Fruit fly (Drosophila melanogaster) whole organism, embryonic: Measurements from ENCODE around the gene CG31816.

Experiments
- Abd-B ChIP-seq: fragments of 200-800 bp; sonication (Bioruptor generic); optimal IDR thresholded peaks from 2 replicates; lab custom pipeline; 2018; ENCODE audit warnings: missing biosample characterization, mild to moderate bottlenecking, missing genetic modification characterization, moderate library complexity
- Bteb2 ChIP-seq: fragments of 200-800 bp; sonication (Bioruptor generic); optimal IDR thresholded peaks from 2 replicates; lab custom pipeline; 2016; ENCODE audit warnings: missing biosample characterization, missing genetic modification characterization
- CG11456 ChIP-seq: fragments of 200-800 bp; sonication (Bioruptor generic); IDR thresholded peaks from 3 replicates; pipeline ENCODE4 v1.3.6; 2022; ENCODE audit warnings: missing biosample characterization, missing genetic modification characterization
- CG11696 ChIP-seq: fragments of 200-800 bp; sonication (Bioruptor generic); IDR thresholded peaks from 2 replicates; pipeline ENCODE4 v1.3.6; 2022; ENCODE audit warnings: missing biosample characterization, missing genetic modification characterization
- CG12744 ChIP-seq: fragments of 200-800 bp; sonication (Bioruptor generic); optimal IDR thresholded peaks from 2 replicates; lab custom pipeline; 2016; ENCODE audit warnings: missing biosample characterization, missing genetic modification characterization
- CG14965 ChIP-seq: fragments of 200-800 bp; sonication (Bioruptor generic); optimal IDR thresholded peaks from 2 replicates; lab custom pipeline; 2016; ENCODE audit warnings: missing biosample characterization, missing genetic modification characterization, borderline replicate concordance
- CG17359 ChIP-seq: fragments of 200-800 bp; sonication (Bioruptor generic); optimal IDR thresholded peaks from 3 replicates; lab custom pipeline; 2018; ENCODE audit warnings: missing biosample characterization, mild to moderate bottlenecking, missing genetic modification characterization, moderate library complexity
- CG30020 ChIP-seq: fragments of 200-800 bp; optimal IDR thresholded peaks from 2 replicates; lab custom pipeline; 2019; ENCODE audit warnings: missing biosample characterization, mild to moderate bottlenecking, missing genetic modification characterization, moderate library complexity
- CG30431 ChIP-seq: fragments of 200-800 bp; sonication (Bioruptor generic); optimal IDR thresholded peaks from 2 replicates; lab custom pipeline; 2017; ENCODE audit warnings: missing biosample characterization, missing genetic modification characterization
- CG31388 ChIP-seq: fragments of 200-800 bp; sonication (Bioruptor generic); optimal IDR thresholded peaks from 2 replicates; lab custom pipeline; 2016; ENCODE audit warnings: missing biosample characterization, missing genetic modification characterization
- CG32772 ChIP-seq: fragments of 200-800 bp; sonication (Bioruptor generic); IDR thresholded peaks from 2 replicates; pipeline ENCODE4 v1.3.6; 2022; ENCODE audit warnings: missing biosample characterization, missing genetic modification characterization
- CG4360 ChIP-seq: fragments of 200-800 bp; sonication (Bioruptor generic); IDR thresholded peaks from 2 replicates; pipeline ENCODE4 v1.3.6; 2022; ENCODE audit warnings: missing biosample characterization, missing genetic modification characterization
- CG6654 ChIP-seq: fragments of 200-800 bp; sonication (Bioruptor generic); optimal IDR thresholded peaks from 2 replicates; lab custom pipeline; 2017; ENCODE audit warnings: missing biosample characterization, mild to moderate bottlenecking, missing genetic modification characterization
- CG6689 ChIP-seq: fragments of 200-800 bp; sonication (Bioruptor generic); IDR thresholded peaks from 2 replicates; pipeline ENCODE4 v1.3.6; 2022; ENCODE audit warnings: missing biosample characterization, missing genetic modification characterization
- CG7786 ChIP-seq: fragments of 200-800 bp; sonication (Bioruptor generic); optimal IDR thresholded peaks from 2 replicates; lab custom pipeline; 2016; ENCODE audit warnings: missing biosample characterization, missing genetic modification characterization
- CG8281 ChIP-seq: fragments of 200-800 bp; sonication (Bioruptor generic); optimal IDR thresholded peaks from 2 replicates; lab custom pipeline; 2018; ENCODE audit warnings: missing biosample characterization, mild to moderate bottlenecking, missing genetic modification characterization, moderate library complexity
- CG8944 ChIP-seq: fragments of 200-800 bp; sonication (Bioruptor generic); optimal IDR thresholded peaks from 3 replicates; lab custom pipeline; 2016; ENCODE audit warnings: missing biosample characterization, missing genetic modification characterization
- CG9215 ChIP-seq: fragments of 200-800 bp; sonication (Bioruptor generic); IDR thresholded peaks from 2 replicates; pipeline ENCODE4 v1.3.6; 2022; ENCODE audit warnings: missing biosample characterization, missing genetic modification characterization
- Chrac-16 ChIP-seq: fragments of 200-800 bp; sonication (Bioruptor generic); optimal IDR thresholded peaks from 3 replicates; lab custom pipeline; 2016; ENCODE audit warnings: missing biosample characterization, missing genetic modification characterization
- Dek ChIP-seq: fragments of 200-800 bp; sonication (Bioruptor generic); optimal IDR thresholded peaks from 3 replicates; lab custom pipeline; 2019; ENCODE audit warnings: missing biosample characterization, mild to moderate bottlenecking, missing genetic modification characterization, moderate library complexity
- Dll ChIP-seq: fragments of 200-800 bp; sonication (Bioruptor generic); IDR thresholded peaks from 4 replicates; pipeline ENCODE4 v1.3.6; 2022; ENCODE audit warnings: missing biosample characterization, missing genetic modification characterization; ENCODE audit not compliant: partially characterized antibody
- Doc2 ChIP-seq: fragments of 200-800 bp; sonication (Bioruptor generic); IDR thresholded peaks from 2 replicates; pipeline ENCODE4 v1.3.6; 2022; ENCODE audit warnings: missing biosample characterization, missing genetic modification characterization
- Ets65A ChIP-seq: fragments of 200-800 bp; sonication (Bioruptor generic); peaks from one replicate; lab custom pipeline; 2016; ENCODE audit warnings: missing biosample characterization, missing genetic modification characterization
- Fer2 ChIP-seq: fragments of 200-800 bp; sonication (Bioruptor generic); optimal IDR thresholded peaks from 2 replicates; lab custom pipeline; 2018; ENCODE audit warnings: missing biosample characterization, mild to moderate bottlenecking, missing genetic modification characterization, moderate library complexity
- HHEX ChIP-seq: fragments of 200-800 bp; sonication (Bioruptor generic); optimal IDR thresholded peaks from 3 replicates; lab custom pipeline; 2017; ENCODE audit warnings: missing biosample characterization, mild to moderate bottlenecking, missing genetic modification characterization, missing genetic modification reagents
- Hmx ChIP-seq: fragments of 200-800 bp; sonication (Bioruptor generic); optimal IDR thresholded peaks from 2 replicates; lab custom pipeline; 2016; ENCODE audit warnings: missing biosample characterization, missing genetic modification characterization
- Lpt ChIP-seq: fragments of >200 bp; optimal IDR thresholded peaks from 2 replicates; lab custom pipeline; 2018; ENCODE audit warnings: missing biosample characterization, missing genetic modification characterization
- NK7.1 ChIP-seq: fragments of 200-800 bp; sonication (Bioruptor generic); optimal IDR thresholded peaks from 3 replicates; lab custom pipeline; 2016; ENCODE audit warnings: missing biosample characterization, missing genetic modification characterization
- Side ChIP-seq: fragments of 200-800 bp; sonication (Bioruptor generic); optimal IDR thresholded peaks from 2 replicates; lab custom pipeline; 2016; ENCODE audit warnings: missing biosample characterization, missing genetic modification characterization
- Spps ChIP-seq: fragments of 200-800 bp; sonication (Bioruptor generic); optimal IDR thresholded peaks from 2 replicates; lab custom pipeline; 2018; ENCODE audit warnings: missing biosample characterization, mild to moderate bottlenecking, missing genetic modification characterization
- TFAM ChIP-seq: fragments of 200-800 bp; sonication (Bioruptor generic); optimal IDR thresholded peaks from 2 replicates; lab custom pipeline; 2017; ENCODE audit warnings: missing biosample characterization, missing genetic modification characterization, inconsistent platforms
- Trl ChIP-seq, 3 experiments: fragments of >200 bp in 2 of 3; fragments of 200-800 bp in 1 of 3; sonication (Bioruptor generic) in 1 of 3; optimal IDR thresholded peaks; 2 replicates in 1 of 3; 3 replicates in 2 of 3; lab custom pipeline; 2016 to 2017; ENCODE audit warnings: missing biosample characterization in 1 of 3, missing genetic modification characterization in 1 of 3
- ac ChIP-seq: fragments of 200-800 bp; sonication (Bioruptor generic); optimal IDR thresholded peaks from 3 replicates; lab custom pipeline; 2017; ENCODE audit warnings: missing biosample characterization, mild to moderate bottlenecking, missing genetic modification characterization
- crol ChIP-seq: fragments of 200-800 bp; sonication (Bioruptor generic); IDR thresholded peaks from 2 replicates; pipeline ENCODE4 v1.3.6; 2022; ENCODE audit warnings: missing biosample characterization, missing genetic modification characterization
- dpn ChIP-seq, 2 experiments: fragments of 200-800 bp; sonication (Bioruptor generic); optimal IDR thresholded peaks; 3 replicates each; lab custom pipeline; 2016; ENCODE audit warnings: missing biosample characterization in 2 of 2, missing genetic modification characterization in 2 of 2
- emc ChIP-seq: fragments of 200-800 bp; sonication (Bioruptor generic); optimal IDR thresholded peaks from 2 replicates; lab custom pipeline; 2016; ENCODE audit warnings: missing biosample characterization, missing genetic modification characterization
- gsb ChIP-seq: fragments of 200-800 bp; sonication (Bioruptor generic); IDR thresholded peaks from 2 replicates; pipeline ENCODE4 v1.3.6; 2022; ENCODE audit warnings: missing biosample characterization, missing genetic modification characterization
- gsb-n ChIP-seq: fragments of 200-800 bp; sonication (Bioruptor generic); optimal IDR thresholded peaks from 3 replicates; lab custom pipeline; 2018; ENCODE audit warnings: missing biosample characterization, mild to moderate bottlenecking, missing genetic modification characterization
- ind ChIP-seq: fragments of 200-800 bp; sonication (Bioruptor generic); optimal IDR thresholded peaks from 3 replicates; lab custom pipeline; 2016; ENCODE audit warnings: missing biosample characterization, missing genetic modification characterization
- jumu ChIP-seq: fragments of 200-800 bp; sonication (Bioruptor generic); optimal IDR thresholded peaks from 3 replicates; lab custom pipeline; 2016; ENCODE audit warnings: missing biosample characterization, missing genetic modification characterization
- lmd ChIP-seq: fragments of 200-800 bp; sonication (Bioruptor generic); IDR thresholded peaks from 2 replicates; pipeline ENCODE4 v1.3.6; 2022; ENCODE audit warnings: missing biosample characterization, missing genetic modification characterization
- mirr ChIP-seq: fragments of 200-800 bp; sonication (Bioruptor generic); optimal IDR thresholded peaks from 3 replicates; lab custom pipeline; 2018; ENCODE audit warnings: missing biosample characterization, mild to moderate bottlenecking, missing genetic modification characterization
- oc ChIP-seq: fragments of 200-800 bp; sonication (Bioruptor generic); optimal IDR thresholded peaks from 2 replicates; lab custom pipeline; 2018; ENCODE audit warnings: missing biosample characterization, mild to moderate bottlenecking, missing genetic modification characterization, moderate library complexity
- odd ChIP-seq: fragments of 200-800 bp; sonication (Bioruptor generic); optimal IDR thresholded peaks from 2 replicates; lab custom pipeline; 2017; ENCODE audit warnings: missing biosample characterization, mild to moderate bottlenecking, missing genetic modification characterization
- sc ChIP-seq, 3 experiments: fragments of >200 bp in 2 of 3; fragments of 200-800 bp in 1 of 3; sonication (Bioruptor generic) in 1 of 3; optimal IDR thresholded peaks; 2 replicates in 2 of 3; 3 replicates in 1 of 3; lab custom pipeline; 2017; ENCODE audit warnings: mild to moderate bottlenecking in 1 of 3, missing biosample characterization in 1 of 3, missing genetic modification characterization in 1 of 3, missing genetic modification reagents in 1 of 3
- sob ChIP-seq: fragments of 200-800 bp; sonication (Bioruptor generic); IDR thresholded peaks from 2 replicates; pipeline ENCODE4 v1.3.6; 2022; ENCODE audit warnings: missing biosample characterization, missing genetic modification characterization
- trem ChIP-seq: fragments of 200-800 bp; optimal IDR thresholded peaks from 3 replicates; lab custom pipeline; 2019; ENCODE audit warnings: missing biosample characterization, mild to moderate bottlenecking, missing genetic modification characterization, moderate library complexity
- tx ChIP-seq: fragments of 200-800 bp; sonication (Bioruptor generic); optimal IDR thresholded peaks from 2 replicates; lab custom pipeline; 2016; ENCODE audit warnings: missing biosample characterization, missing genetic modification characterization
- vnd ChIP-seq: fragments of 200-800 bp; sonication (Bioruptor generic); IDR thresholded peaks from 3 replicates; pipeline ENCODE4 v1.3.6; 2022; ENCODE audit warnings: missing biosample characterization, missing genetic modification characterization; ENCODE audit not compliant: partially characterized antibody
- wek ChIP-seq: fragments of 200-800 bp; sonication (Bioruptor generic); optimal IDR thresholded peaks from 3 replicates; lab custom pipeline; 2018; ENCODE audit warnings: missing biosample characterization, mild to moderate bottlenecking, missing genetic modification characterization, moderate library complexity

The CG31816 gene

DNA sequence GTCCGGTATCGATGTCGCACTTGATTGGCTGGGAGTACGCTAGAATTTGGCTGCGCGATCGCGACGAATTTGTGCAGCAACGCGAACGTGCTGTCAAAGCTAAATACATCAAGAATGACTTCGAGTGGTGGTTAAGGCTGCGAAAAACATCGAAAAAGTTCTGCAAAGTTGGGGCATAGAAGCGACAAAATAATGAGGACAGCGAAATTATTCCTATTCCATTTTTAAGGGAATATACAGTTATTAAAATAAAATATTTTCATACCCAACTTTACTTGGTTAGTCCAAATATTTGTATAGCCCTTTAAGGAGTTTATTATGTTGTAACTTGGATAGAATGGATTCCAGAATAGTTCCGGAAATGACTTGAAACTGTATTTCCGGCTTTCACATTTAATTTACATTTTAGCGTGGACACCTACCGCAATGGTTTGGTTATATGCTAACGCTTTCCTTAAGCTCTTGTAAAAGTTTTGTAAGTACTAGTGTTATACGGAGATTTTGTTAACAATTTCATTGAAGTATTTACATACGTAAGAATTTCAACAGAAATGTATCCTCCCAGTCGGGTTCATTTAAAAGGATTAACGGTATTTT is 749 bp downstream of the CG31816 start (continued):
- TF ChIP-seq TFAM (GFP tag; lab: Kevin White, UChicago) = no peak
- TF ChIP-seq gsb (GFP tag; lab: Robert Waterston, UW) = 0 out of 2 replicates have a peak, but pooled peaks have one; percentile 7
- TF ChIP-seq odd (GFP tag; lab: Kevin White, UChicago) = peak; percentile 87
- TF ChIP-seq CG12744 (GFP tag; lab: Kevin White, UChicago) = peak; percentile 77
- no peak for TF ChIP-seq sc (optimal IDR thresholded peaks at IDR 0.05; lab: Kevin White, UChicago)
- peak; percentile 83 for TF ChIP-seq sc (GFP tag; optimal IDR thresholded peaks at IDR 0.05; lab: Kevin White, UChicago)
- no peak for TF ChIP-seq ac (GFP tag; lab: Kevin White, UChicago)
- TF ChIP-seq CG9215 (GFP tag; lab: Robert Waterston, UW) = no peak
- no peak for TF ChIP-seq emc
- TF ChIP-seq Abd-B (GFP tag; lab: Kevin White, UChicago) = peak; percentile 20
- TF ChIP-seq Dll (GFP tag; lab: Robert Waterston, UW) = no peak
- TF ChIP-seq CG17359 (tag; lab: Kevin White, UChicago) = peak; percentile 85
- TF ChIP-seq CG11696 = 0 out of 2 replicates have a peak, but pooled peaks have one; percentile 12
- peak; percentile 13; the same call in 1 of the 2 replicates for TF ChIP-seq crol (GFP tag; lab: Robert Waterston, UW)
- no peak for TF ChIP-seq Chrac-16 (GFP tag; lab: Kevin White, UChicago)
- peak; percentile 86 for TF ChIP-seq mirr
- TF ChIP-seq CG31388 (GFP tag; lab: Kevin White, UChicago) = no peak
- TF ChIP-seq Ets65A = peak; percentile 91
- TF ChIP-seq CG30020 (tag; lab: Kevin White, UChicago) = no peak
- peak; percentile 82 for TF ChIP-seq Bteb2 (GFP tag; lab: Kevin White, UChicago)
- TF ChIP-seq dpn (GFP tag; optimal IDR thresholded peaks at IDR 0.05; lab: Kevin White, UChicago) = peak; percentile 53 to 56
- peak; percentile 36 for TF ChIP-seq CG7786
- no peak for TF ChIP-seq CG4360 (GFP tag; lab: Robert Waterston, UW)
- TF ChIP-seq wek (GFP tag; lab: Kevin White, UChicago) = peak; percentile 84
- TF ChIP-seq ind (GFP tag; lab: Kevin White, UChicago) = peak; percentile 44
- TF ChIP-seq Hmx = no peak
- TF ChIP-seq Trl (optimal IDR thresholded peaks at IDR 0.05; lab: Kevin White, UChicago) = no peak
- TF ChIP-seq Trl (GFP tag; optimal IDR thresholded peaks at IDR 0.05; lab: Kevin White, UChicago) = peak; percentile 80
- TF ChIP-seq vnd = no peak
- TF ChIP-seq CG6654 (GFP tag; lab: Kevin White, UChicago) = peak; percentile 82
- no peak for TF ChIP-seq Doc2
- no peak for TF ChIP-seq tx (GFP tag; lab: Kevin White, UChicago)
- peak; percentile 83 for TF ChIP-seq Side (GFP tag; lab: Kevin White, UChicago)
- TF ChIP-seq CG32772 (GFP tag; lab: Robert Waterston, UW) = no peak
- TF ChIP-seq CG8944 (GFP tag; lab: Kevin White, UChicago) = peak; percentile 41
- peak; percentile 78 for TF ChIP-seq oc (tag; lab: Kevin White, UChicago)
- TF ChIP-seq sob = peak; percentile 66; the same call in 1 of the 2 replicates
- TF ChIP-seq HHEX (GFP tag; lab: Kevin White, UChicago) = peak; percentile 91
- peak; percentile 62 for TF ChIP-seq CG30431 (GFP tag; lab: Kevin White, UChicago)
- TF ChIP-seq CG11456 (GFP tag; lab: Robert Waterston, UW) = peak; percentile 81
- TF ChIP-seq Lpt (GFP tag; lab: Kevin White, UChicago) = no peak
- TF ChIP-seq Spps (tag; lab: Kevin White, UChicago) = peak; percentile 38
- no peak for TF ChIP-seq CG6689 (GFP tag; lab: Robert Waterston, UW)
- TF ChIP-seq CG8281 (tag; lab: Kevin White, UChicago) = peak; percentile 72
- TF ChIP-seq CG14965 = no peak
- peak; percentile 20 for TF ChIP-seq jumu (GFP tag; lab: Kevin White, UChicago)
- peak; percentile 78 for TF ChIP-seq Dek (tag; lab: Kevin White, UChicago)
- TF ChIP-seq trem = peak; percentile 61
- peak; percentile 79 for TF ChIP-seq Fer2
- peak; percentile 35; the same call in 1 of the 2 replicates for TF ChIP-seq lmd (GFP tag; lab: Robert Waterston, UW)
- peak; percentile 39 for TF ChIP-seq NK7.1 (GFP tag; lab: Kevin White, UChicago)
- peak; percentile 76 for TF ChIP-seq gsb-n (tag; lab: Kevin White, UChicago)
